Worm (Caenorhabditis elegans): Measurements from ENCODE around the gene F29A7.3.
A peak's percentile ranks its signal among the peaks of the same experiment; 100 is the strongest.

Gene F29A7.3

ce11 chrII:2801764-2802163, 48.7 kb downstream of the F29A7.3 start:
- TF ChIP-seq lin-13 (GFP tag; optimal IDR thresholded peaks at IDR 0.05) = peak; percentile 48
- no peak for TF ChIP-seq unc-62 (GFP tag; optimal IDR thresholded peaks at IDR 0.05)

- TF ChIP-seq lin-13 (GFP tag; optimal IDR thresholded peaks at IDR 0.05) = peak; percentile 2
- TF ChIP-seq unc-55 (GFP tag; optimal IDR thresholded peaks at IDR 0.05) = no peak
- TF ChIP-seq egl-27 (tag; optimal IDR thresholded peaks at IDR 0.05) = peak; percentile 5
- TF ChIP-seq blmp-1 (tag; optimal IDR thresholded peaks at IDR 0.05; ENCODE audit: insufficient read depth) = no peak
- peak; percentile 2 for TF ChIP-seq nhr-21 (tag; optimal IDR thresholded peaks at IDR 0.05)
- peak; percentile 60 for TF ChIP-seq fos-1 (tag; optimal IDR thresholded peaks at IDR 0.05)
- peak; percentile 70 for TF ChIP-seq sma-9 (GFP tag; optimal IDR thresholded peaks at IDR 0.05)
- no peak for TF ChIP-seq sma-9 (tag; optimal IDR thresholded peaks at IDR 0.05)
- TF ChIP-seq nhr-11 (tag; optimal IDR thresholded peaks at IDR 0.05) = no peak
- no peak for TF ChIP-seq dmd-4 (tag; optimal IDR thresholded peaks at IDR 0.05)
- TF ChIP-seq Y55F3AM.14 (GFP tag; optimal IDR thresholded peaks at IDR 0.05) = peak; percentile 6
- peak; percentile 32 for TF ChIP-seq crh-2 (tag; optimal IDR thresholded peaks at IDR 0.05)
Measured at ce11 chrII:2802804-2803586, 49.9 kb downstream of the F29A7.3 start.

Measured in whole organism, L2 larva.